Fruit fly (Drosophila melanogaster) whole organism, wandering third instar larva: ENCODE measurements around the gene CG43999.

Experiments used
- Abd-B ChIP-seq: fragments of >200 bp; optimal IDR thresholded peaks from 2 replicates; lab custom pipeline; 2017; ENCODE audit warnings: missing biosample characterization, missing genetic modification characterization
- CG32264 ChIP-seq: fragments of 200-800 bp; sonication (Bioruptor generic); optimal IDR thresholded peaks from 2 replicates; lab custom pipeline; 2016; ENCODE audit warnings: missing biosample characterization, missing genetic modification characterization
- CG9705 ChIP-seq: fragments of 200-800 bp; sonication (Bioruptor generic); optimal IDR thresholded peaks from 2 replicates; lab custom pipeline; 2018; ENCODE audit warnings: missing biosample characterization, mild to moderate bottlenecking, missing genetic modification characterization
- CrebA ChIP-seq: fragments of 200-800 bp; sonication (Bioruptor generic); optimal IDR thresholded peaks from 2 replicates; lab custom pipeline; 2016; ENCODE audit warnings: missing biosample characterization, mild to moderate bottlenecking, missing genetic modification characterization, borderline replicate concordance
- Dfd ChIP-seq: fragments of >200 bp; optimal IDR thresholded peaks from 2 replicates; lab custom pipeline; 2017; ENCODE audit warnings: missing biosample characterization, missing genetic modification characterization
- Dif ChIP-seq: fragments of 200-275, 200-300 bp; sonication (Bioruptor generic); optimal IDR thresholded peaks from 2 replicates; lab custom pipeline; 2018; ENCODE audit warnings: missing biosample characterization, missing genetic modification characterization; ENCODE audit not compliant: partially characterized antibody
- GATAd ChIP-seq: sonication (Bioruptor generic); optimal IDR thresholded peaks from 2 replicates; lab custom pipeline; 2016; ENCODE audit warnings: missing biosample characterization, missing genetic modification characterization
- HLH106 ChIP-seq: fragments of 200-800 bp; optimal IDR thresholded peaks from 3 replicates; lab custom pipeline; 2019; ENCODE audit warnings: missing biosample characterization, mild to moderate bottlenecking, missing genetic modification characterization, moderate library complexity
- Hr78 ChIP-seq: fragments of >200 bp; optimal IDR thresholded peaks from 2 replicates; lab custom pipeline; 2017; ENCODE audit warnings: missing biosample characterization, missing genetic modification characterization
- Jra ChIP-seq: sonication (Bioruptor generic); optimal IDR thresholded peaks from 2 replicates; lab custom pipeline; 2016; ENCODE audit warnings: missing biosample characterization, missing genetic modification characterization
- Mio ChIP-seq: sonication (Bioruptor generic); optimal IDR thresholded peaks from 2 replicates; lab custom pipeline; 2016; ENCODE audit warnings: missing biosample characterization, missing genetic modification characterization
- Myc ChIP-seq: fragments of >200 bp; optimal IDR thresholded peaks from 2 replicates; lab custom pipeline; 2017
- N ChIP-seq: fragments of >200 bp; optimal IDR thresholded peaks from 2 replicates; lab custom pipeline; 2018; ENCODE audit warnings: missing biosample characterization, missing external identifiers, missing genetic modification characterization
- OdsH ChIP-seq: fragments of 200-800 bp; sonication (Bioruptor generic); optimal IDR thresholded peaks from 2 replicates; lab custom pipeline; 2016; ENCODE audit warnings: missing biosample characterization, mild to moderate bottlenecking, missing genetic modification characterization
- Sp1 ChIP-seq: fragments of 200-800 bp; sonication (Bioruptor generic); optimal IDR thresholded peaks from 3 replicates; lab custom pipeline; 2019; ENCODE audit warnings: missing biosample characterization, mild to moderate bottlenecking, missing genetic modification characterization, moderate library complexity
- Vsx2 ChIP-seq: fragments of 200-300, 225-300 bp; sonication (Bioruptor generic); optimal IDR thresholded peaks from 2 replicates; lab custom pipeline; 2018; ENCODE audit warnings: missing biosample characterization, missing genetic modification characterization; ENCODE audit not compliant: partially characterized antibody
- br ChIP-seq: fragments of 200-800 bp; sonication (Bioruptor generic); optimal IDR thresholded peaks from 2 replicates; lab custom pipeline; 2016; ENCODE audit warnings: missing biosample characterization, missing genetic modification characterization
- brk ChIP-seq: fragments of 200-800 bp; sonication (Bioruptor generic); optimal IDR thresholded peaks from 2 replicates; lab custom pipeline; 2016; ENCODE audit warnings: missing biosample characterization, mild to moderate bottlenecking, missing genetic modification characterization
- dl ChIP-seq, 2 experiments: fragments of 175-275, 200-275 bp in 1 of 2; fragments of 200-275 bp in 1 of 2; sonication (Bioruptor generic); optimal IDR thresholded peaks; lab custom pipeline; 2018; ENCODE audit warnings: mild to moderate bottlenecking in 2 of 2, missing biosample characterization in 2 of 2, missing genetic modification characterization in 2 of 2, moderate library complexity in 2 of 2; ENCODE audit not compliant: partially characterized antibody in 2 of 2, insufficient read depth in 1 of 2
- ey ChIP-seq: fragments of 200-800 bp; sonication (Bioruptor generic); optimal IDR thresholded peaks from 2 replicates; lab custom pipeline; 2016; ENCODE audit warnings: missing biosample characterization, missing genetic modification characterization
- fru ChIP-seq: fragments of 200-800 bp; sonication (Bioruptor generic); optimal IDR thresholded peaks from 3 replicates; lab custom pipeline; 2016; ENCODE audit warnings: missing biosample characterization, mild to moderate bottlenecking, missing genetic modification characterization
- h ChIP-seq: fragments of 200-800 bp; sonication (Bioruptor generic); optimal IDR thresholded peaks from 3 replicates; lab custom pipeline; 2016; ENCODE audit warnings: missing biosample characterization, mild to moderate bottlenecking, missing genetic modification characterization
- jim ChIP-seq: fragments of 175-275, 200-325 bp; sonication (Bioruptor generic); optimal IDR thresholded peaks from 2 replicates; lab custom pipeline; 2016; ENCODE audit warnings: missing biosample characterization, mild to moderate bottlenecking, missing genetic modification characterization
- lola ChIP-seq: fragments of >200 bp; optimal IDR thresholded peaks from 2 replicates; lab custom pipeline; 2017; ENCODE audit warnings: missing biosample characterization, missing genetic modification characterization
- pan ChIP-seq: fragments of >200 bp; optimal IDR thresholded peaks from 2 replicates; lab custom pipeline; 2017
- psq ChIP-seq: fragments of 200-800 bp; sonication (Bioruptor generic); optimal IDR thresholded peaks from 3 replicates; lab custom pipeline; 2017; ENCODE audit warnings: missing biosample characterization, mild to moderate bottlenecking, missing genetic modification characterization, moderate library complexity
- rgr ChIP-seq: fragments of 200-800 bp; sonication (Bioruptor generic); optimal IDR thresholded peaks from 3 replicates; lab custom pipeline; 2016; ENCODE audit warnings: missing biosample characterization, mild to moderate bottlenecking, missing genetic modification characterization
- sage ChIP-seq: fragments of 200-800 bp; sonication (Bioruptor generic); optimal IDR thresholded peaks from 2 replicates; lab custom pipeline; 2016; ENCODE audit warnings: missing biosample characterization, mild to moderate bottlenecking, missing genetic modification characterization
- sv ChIP-seq: fragments of 200-800 bp; sonication (Bioruptor generic); optimal IDR thresholded peaks from 3 replicates; lab custom pipeline; 2016; ENCODE audit warnings: missing biosample characterization, missing genetic modification characterization
- tai ChIP-seq: sonication (Bioruptor generic); optimal IDR thresholded peaks from 2 replicates; lab custom pipeline; 2016; ENCODE audit warnings: missing biosample characterization, missing genetic modification characterization
- usp ChIP-seq: fragments of >200 bp; optimal IDR thresholded peaks from 2 replicates; lab custom pipeline; 2017; ENCODE audit warnings: missing biosample characterization, missing genetic modification characterization
- woc ChIP-seq: sonication (Bioruptor generic); optimal IDR thresholded peaks from 2 replicates; lab custom pipeline; 2016; ENCODE audit warnings: missing biosample characterization, mild to moderate bottlenecking, missing genetic modification characterization

CG43999 gene

DNA sequence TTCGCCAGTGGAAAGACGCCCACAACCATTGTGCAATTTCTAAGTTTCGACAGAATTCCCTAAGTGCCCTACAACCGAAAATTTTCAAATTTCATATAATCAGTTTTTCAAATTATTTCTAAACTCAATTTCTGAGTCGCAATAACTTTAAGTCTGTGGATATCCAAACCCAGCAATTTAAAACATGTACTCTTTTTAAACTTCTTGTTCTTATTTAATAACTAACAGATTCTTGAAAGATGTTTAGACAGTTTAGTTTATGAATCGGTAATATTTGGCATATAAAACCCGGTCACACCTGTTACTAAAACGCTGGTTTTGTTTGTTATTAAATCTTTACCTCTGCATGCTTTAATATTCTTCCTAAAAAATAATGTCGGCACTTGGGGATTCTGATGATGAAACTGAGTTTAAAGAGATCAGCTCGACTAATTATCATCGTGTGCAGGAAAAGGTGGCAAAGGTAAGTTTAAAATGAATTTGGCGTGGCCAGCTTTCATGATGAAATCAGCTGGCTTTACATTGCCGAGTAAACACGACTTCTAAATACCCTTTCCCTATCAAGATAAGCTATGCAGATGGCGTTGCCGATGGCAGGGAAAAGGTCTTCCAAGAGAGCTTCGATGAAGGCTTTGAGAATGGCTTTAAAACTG is at the start of gene CG43999, which contains the start of the genes CG43998 and CG31142:
TSS of gene CG43999 (minus strand) at position 51 of the 653 bp plus-strand sequence.
TSS of gene CG43998 (minus strand) at position 51 of the 653 bp plus-strand sequence.
TSS of gene CG31142 (plus strand) at position 294 of the 653 bp plus-strand sequence.
- TF ChIP-seq woc (GFP tag; lab: Kevin White, UChicago), result peak; percentile 73
- peak; percentile 0 for TF ChIP-seq HLH106 (tag; lab: Kevin White, UChicago)
- TF ChIP-seq GATAd (GFP tag; lab: Kevin White, UChicago), result no peak
- TF ChIP-seq rgr (GFP tag; lab: Kevin White, UChicago), result peak; percentile 4
- TF ChIP-seq, all 38 proteins: peak for 3

dm6 chr3R:23971764-23972163 is 43.0 kb upstream of the CG43999 start:
- TF ChIP-seq Myc (lab: Kevin White, UChicago), result no peak
- no peak for TF ChIP-seq lola (GFP tag; lab: Kevin White, UChicago)
- no peak for TF ChIP-seq h (GFP tag; lab: Kevin White, UChicago)
- TF ChIP-seq usp (GFP tag; lab: Kevin White, UChicago), result no peak
- TF ChIP-seq dl (GFP tag; optimal IDR thresholded peaks at IDR 0.05; lab: Kevin White, UChicago; ENCODE audit: insufficient read depth in 1 of 2, partially characterized antibody in 2 of 2), result no peak
- no peak for TF ChIP-seq fru (GFP tag; lab: Kevin White, UChicago)
- no peak for TF ChIP-seq Jra (GFP tag; lab: Kevin White, UChicago)
- no peak for TF ChIP-seq Dfd (GFP tag; lab: Kevin White, UChicago)
- TF ChIP-seq psq, result no peak
- TF ChIP-seq Abd-B, result no peak
- no peak for TF ChIP-seq pan
- TF ChIP-seq OdsH (GFP tag; lab: Kevin White, UChicago), result no peak
- TF ChIP-seq GATAd (GFP tag; lab: Kevin White, UChicago), result no peak
- no peak for TF ChIP-seq CrebA (GFP tag; lab: Kevin White, UChicago)
- no peak for TF ChIP-seq brk (GFP tag; lab: Kevin White, UChicago)
- no peak for TF ChIP-seq Hr78
- TF ChIP-seq N, result no peak
- no peak for TF ChIP-seq ey (GFP tag; lab: Kevin White, UChicago)

DNA sequence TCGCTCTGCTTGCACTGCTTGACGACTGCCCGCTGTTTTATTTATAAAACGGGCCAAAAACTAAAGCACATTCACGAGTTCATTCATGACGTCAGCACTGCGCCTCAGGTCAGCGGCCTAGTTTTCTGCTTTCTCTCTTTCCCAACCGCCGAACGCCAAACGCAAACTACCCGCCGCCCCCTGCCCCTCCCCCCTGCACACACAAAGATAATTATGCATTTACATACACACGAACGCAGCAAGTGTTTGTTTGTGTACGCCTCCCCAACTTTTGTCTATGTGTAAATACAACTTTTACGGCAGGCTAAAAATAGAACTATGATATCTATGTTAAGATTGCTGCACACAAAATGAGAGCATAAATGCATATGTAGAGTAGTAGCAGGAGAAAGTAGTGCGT is 42.4 kb upstream of the CG43999 start:
- TF ChIP-seq brk (GFP tag; lab: Kevin White, UChicago) (no peak), OdsH (GFP tag; lab: Kevin White, UChicago) (no peak), usp (GFP tag; lab: Kevin White, UChicago) (no peak), sage (GFP tag; lab: Kevin White, UChicago) (no peak), rgr (GFP tag; lab: Kevin White, UChicago) (no peak), Jra (GFP tag; lab: Kevin White, UChicago) (no peak), Myc (lab: Kevin White, UChicago) (no peak), Vsx2 (GFP tag; lab: Kevin White, UChicago) (no peak), h (GFP tag; lab: Kevin White, UChicago) (no peak), GATAd (GFP tag; lab: Kevin White, UChicago) (no peak), CG32264 (GFP tag; lab: Kevin White, UChicago) (no peak), ey (GFP tag; lab: Kevin White, UChicago) (no peak), br (no peak), psq (no peak), CrebA (GFP tag; lab: Kevin White, UChicago) (no peak)
- TF ChIP-seq, all 38 proteins: peak for 0

DNA sequence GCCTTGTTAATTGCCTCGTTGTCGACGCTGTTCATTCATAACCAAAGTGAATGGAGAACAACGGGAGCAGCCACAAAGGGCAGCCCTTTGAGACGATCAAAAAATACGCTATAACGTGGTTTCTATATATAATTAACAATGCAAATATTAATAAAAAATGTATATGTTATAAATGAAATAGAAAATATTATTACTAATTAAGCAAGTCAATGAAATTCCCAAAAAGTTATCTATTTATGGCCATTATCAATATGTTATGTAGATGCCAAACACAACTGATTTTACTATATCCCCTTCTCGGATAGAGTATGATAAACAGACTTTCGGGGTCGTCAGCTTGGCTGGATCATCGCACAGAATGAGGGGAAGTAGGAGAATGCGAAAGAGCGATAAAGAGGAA is 40.6 kb upstream of the CG43999 start:
- no peak for TF ChIP-seq woc (GFP tag; lab: Kevin White, UChicago)
- TF ChIP-seq pan, result no peak
- TF ChIP-seq Dif (GFP tag; lab: Kevin White, UChicago), result no peak
- no peak for TF ChIP-seq h (GFP tag; lab: Kevin White, UChicago)
- no peak for TF ChIP-seq sage (GFP tag; lab: Kevin White, UChicago)
- TF ChIP-seq Jra (GFP tag; lab: Kevin White, UChicago), result no peak
- no peak for TF ChIP-seq Mio (GFP tag; lab: Kevin White, UChicago)
- no peak for TF ChIP-seq tai (GFP tag; lab: Kevin White, UChicago)
- no peak for TF ChIP-seq Vsx2 (GFP tag; lab: Kevin White, UChicago)
- TF ChIP-seq Abd-B, result no peak
- TF ChIP-seq sv (GFP tag; lab: Kevin White, UChicago), result no peak
- no peak for TF ChIP-seq lola (GFP tag; lab: Kevin White, UChicago)
- TF ChIP-seq jim (GFP tag; lab: Kevin White, UChicago), result no peak
- TF ChIP-seq CG32264 (GFP tag; lab: Kevin White, UChicago), result no peak
- no peak for TF ChIP-seq br
- TF ChIP-seq Sp1 (GFP tag; lab: Kevin White, UChicago), result no peak
- TF ChIP-seq CG9705 (GFP tag; lab: Kevin White, UChicago), result no peak
- TF ChIP-seq, all 38 proteins: peak for 0
